Worm (Caenorhabditis elegans) whole organism, early embryonic: ENCODE measurements around the gene raga-1.

Experiments used
- B0310.2 ChIP-seq: sonication (generic microtip); optimal IDR thresholded peaks from 2 replicates; lab custom pipeline; 2016; ENCODE audit warnings: mild to moderate bottlenecking, missing genetic modification characterization, missing compliant biosample characterization
- aly-1 ChIP-seq: sonication (generic microtip); optimal IDR thresholded peaks from 2 replicates; lab custom pipeline; 2016; ENCODE audit warnings: missing genetic modification characterization, missing compliant biosample characterization
- ama-1 ChIP-seq: fragments of 150-350 bp; optimal IDR thresholded peaks from 2 replicates; lab custom pipeline; 2014
- ceh-13 ChIP-seq: fragments of 200-800 bp; sonication (Bioruptor generic); optimal IDR thresholded peaks from 2 replicates; lab custom pipeline; 2018; ENCODE audit warnings: mild to moderate bottlenecking, missing genetic modification characterization, missing compliant biosample characterization
- ceh-36 ChIP-seq: sonication (generic microtip); optimal IDR thresholded peaks from 2 replicates; lab custom pipeline; 2016; ENCODE audit warnings: missing genetic modification characterization, inconsistent platforms, missing compliant biosample characterization
- ets-7 ChIP-seq: sonication (generic microtip); optimal IDR thresholded peaks from 2 replicates; lab custom pipeline; 2016; ENCODE audit warnings: missing genotype, missing genetic modification characterization, missing compliant biosample characterization
- hmbx-1 ChIP-seq: sonication (generic microtip); optimal IDR thresholded peaks from 2 replicates; lab custom pipeline; 2016; ENCODE audit warnings: mild to moderate bottlenecking, missing genetic modification characterization, missing compliant biosample characterization
- hmg-4 ChIP-seq: fragments of 200-800 bp; sonication (Bioruptor generic); optimal IDR thresholded peaks from 2 replicates; lab custom pipeline; 2018; ENCODE audit warnings: mild to moderate bottlenecking, missing genetic modification characterization, missing compliant biosample characterization
- hnd-1 ChIP-seq: sonication (generic microtip); optimal IDR thresholded peaks from 2 replicates; lab custom pipeline; 2016; ENCODE audit warnings: missing genetic modification characterization, missing compliant biosample characterization
- tbx-11 ChIP-seq: fragments of 200-800 bp; sonication (Bioruptor generic); IDR thresholded peaks from 2 replicates; pipeline ENCODE4 v1.3.6; 2022; ENCODE audit warnings: missing genetic modification characterization, missing compliant biosample characterization
- tbx-37 ChIP-seq: fragments of 200-800 bp; sonication (Bioruptor generic); conservative IDR thresholded peaks from 2 replicates; pipeline ENCODE4 v1.3.6; 2022; ENCODE audit warnings: missing genetic modification reagents, missing genetic modification characterization, missing compliant biosample characterization

DNA sequence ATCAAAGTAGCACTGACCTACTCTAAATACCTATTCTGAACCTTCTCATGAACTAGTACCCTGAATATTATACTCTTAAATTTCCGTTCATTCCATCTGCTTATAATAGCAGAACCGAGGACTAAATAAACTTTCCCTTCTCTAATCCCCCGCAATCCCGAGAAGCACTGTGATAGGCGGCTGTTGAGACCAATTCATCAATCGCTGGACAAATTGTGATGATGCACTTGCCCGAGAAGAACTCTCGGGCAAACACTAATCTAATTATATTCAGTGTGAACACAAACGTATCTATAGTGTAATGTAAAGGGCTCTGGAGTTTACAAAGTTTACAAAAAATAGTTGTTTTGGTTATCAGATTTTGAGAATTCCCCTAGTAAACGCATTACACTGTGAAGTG, 26.3 kb upstream of the raga-1 start:
- TF ChIP-seq ceh-13 (GFP tag; lab: Kevin White, UChicago) (no peak), ama-1 (no peak), B0310.2 (no peak), hnd-1 (tag; lab: Kevin White, UChicago) (no peak), ceh-36 (no peak), ets-7 (no peak), tbx-11 (GFP tag; lab: Robert Waterston, UW) (no peak), aly-1 (no peak), hmbx-1 (no peak), tbx-37 (GFP tag; lab: Robert Waterston, UW) (no peak), hmg-4 (GFP tag; lab: Kevin White, UChicago) (no peak)
